Worm (Caenorhabditis elegans) whole organism, L4/young adult: ENCODE data around the gene ins-37.

Experiments
- W03F9.2 ChIP-seq: fragments of 150-350 bp; optimal IDR thresholded peaks from 2 replicates; lab custom pipeline; 2014; ENCODE audit warnings: missing biosample characterization, missing genetic modification characterization
- dao-5 ChIP-seq: sonication (generic microtip); optimal IDR thresholded peaks from 2 replicates; lab custom pipeline; 2016; ENCODE audit warnings: missing genotype, missing genetic modification characterization, moderate library complexity, missing compliant biosample characterization

ce11 chrII:13813950-13814349, 22.0 kb downstream of the ins-37 start:
- TF ChIP-seq W03F9.2 (no peak), dao-5 (tag; lab: Kevin White, UChicago) (no peak)
